Fruit fly (Drosophila melanogaster) whole organism, embryonic: ENCODE measurements around the gene CG8379.

Source experiments
- B-H2 ChIP-seq: fragments of 200-800 bp; sonication (Bioruptor generic); optimal IDR thresholded peaks from 2 replicates; lab custom pipeline; 2018; ENCODE audit warnings: missing biosample characterization, mild to moderate bottlenecking, missing genetic modification characterization
- BtbVII ChIP-seq: fragments of 200-800 bp; sonication (Bioruptor generic); optimal IDR thresholded peaks from 3 replicates; lab custom pipeline; 2017; ENCODE audit warnings: missing biosample characterization, mild to moderate bottlenecking, missing genetic modification characterization
- CG12071 ChIP-seq: fragments of 200-800 bp; sonication (Bioruptor generic); optimal IDR thresholded peaks from 3 replicates; lab custom pipeline; 2018; ENCODE audit warnings: missing biosample characterization, mild to moderate bottlenecking, missing genetic modification characterization
- CG12236 ChIP-seq: fragments of 200-800 bp; sonication (Bioruptor generic); optimal IDR thresholded peaks from 2 replicates; lab custom pipeline; 2016; ENCODE audit warnings: missing biosample characterization, missing genetic modification characterization
- CG12769 ChIP-seq: fragments of 200-800 bp; sonication (Bioruptor generic); optimal IDR thresholded peaks from 2 replicates; lab custom pipeline; 2019; ENCODE audit warnings: missing biosample characterization, mild to moderate bottlenecking, missing genetic modification characterization, moderate library complexity
- CG12942 ChIP-seq: fragments of 200-800 bp; sonication (Bioruptor generic); optimal IDR thresholded peaks from 3 replicates; lab custom pipeline; 2016; ENCODE audit warnings: missing biosample characterization, missing genetic modification characterization
- CG18599 ChIP-seq: fragments of 200-800 bp; sonication (Bioruptor generic); optimal IDR thresholded peaks from 3 replicates; lab custom pipeline; 2017; ENCODE audit warnings: missing biosample characterization, missing genetic modification characterization, mild to moderate bottlenecking, moderate library complexity, missing genetic modification reagents
- CG2116 ChIP-seq: fragments of 200-800 bp; sonication (Bioruptor generic); optimal IDR thresholded peaks from 3 replicates; lab custom pipeline; 2018; ENCODE audit warnings: missing biosample characterization, mild to moderate bottlenecking, missing genetic modification characterization
- CG2875 ChIP-seq: fragments of 200-800 bp; sonication (Bioruptor generic); optimal IDR thresholded peaks from 2 replicates; lab custom pipeline; 2017; ENCODE audit warnings: missing biosample characterization, mild to moderate bottlenecking, missing genetic modification characterization, missing genetic modification reagents
- CG31224 ChIP-seq: fragments of 200-800 bp; sonication (Bioruptor generic); IDR thresholded peaks from 2 replicates; pipeline ENCODE4 v1.3.6; 2022; ENCODE audit warnings: missing biosample characterization, missing genetic modification characterization
- CG33557 ChIP-seq: fragments of 200-800 bp; sonication (Bioruptor generic); optimal IDR thresholded peaks from 2 replicates; lab custom pipeline; 2019; ENCODE audit warnings: missing biosample characterization, mild to moderate bottlenecking, missing genetic modification characterization, moderate library complexity
- CG34224 ChIP-seq: fragments of 200-800 bp; sonication (Bioruptor generic); IDR thresholded peaks from 3 replicates; pipeline ENCODE4 v1.3.6; 2022; ENCODE audit warnings: missing biosample characterization, missing genetic modification characterization; ENCODE audit not compliant: partially characterized antibody
- CG6254 ChIP-seq: fragments of 200-800 bp; sonication (Bioruptor generic); optimal IDR thresholded peaks from 3 replicates; lab custom pipeline; 2017; ENCODE audit warnings: mild to moderate bottlenecking, missing biosample characterization, missing genetic modification reagents, missing genetic modification characterization
- CG7556 ChIP-seq: fragments of 200-800 bp; sonication (Bioruptor generic); optimal IDR thresholded peaks from 2 replicates; lab custom pipeline; 2017; ENCODE audit warnings: missing biosample characterization, mild to moderate bottlenecking, missing genetic modification characterization
- CG7987 ChIP-seq: fragments of 200-800 bp; sonication (Bioruptor generic); optimal IDR thresholded peaks from 2 replicates; lab custom pipeline; 2018; ENCODE audit warnings: missing biosample characterization, mild to moderate bottlenecking, missing genetic modification characterization, moderate library complexity
- CG8089 ChIP-seq: fragments of 200-800 bp; sonication (Bioruptor generic); optimal IDR thresholded peaks from 3 replicates; lab custom pipeline; 2016; ENCODE audit warnings: missing biosample characterization, missing genetic modification characterization
- CG8290 ChIP-seq, 3 experiments: fragments of 200-800 bp; sonication (Bioruptor generic); optimal IDR thresholded peaks; 2 replicates each; lab custom pipeline; 2016 to 2019; ENCODE audit warnings: missing biosample characterization in 3 of 3, missing genetic modification characterization in 3 of 3, mild to moderate bottlenecking in 2 of 3, moderate library complexity in 1 of 3
- CG8765 ChIP-seq: fragments of 200-800 bp; sonication (Bioruptor generic); IDR thresholded peaks from 2 replicates; pipeline ENCODE4 v1.3.6; 2022; ENCODE audit warnings: missing biosample characterization, missing genetic modification characterization
- CrebB ChIP-seq: fragments of 200-800 bp; sonication (Bioruptor generic); optimal IDR thresholded peaks from 3 replicates; lab custom pipeline; 2018; ENCODE audit warnings: missing biosample characterization, mild to moderate bottlenecking, missing genetic modification characterization
- Doc2 ChIP-seq: fragments of 200-800 bp; sonication (Bioruptor generic); IDR thresholded peaks from 2 replicates; pipeline ENCODE4 v1.3.6; 2022; ENCODE audit warnings: missing biosample characterization, missing genetic modification characterization
- Doc3 ChIP-seq: fragments of 200-800 bp; sonication (Bioruptor generic); IDR thresholded peaks from 3 replicates; pipeline ENCODE4 v1.3.6; 2022; ENCODE audit warnings: missing biosample characterization, missing genetic modification characterization; ENCODE audit not compliant: partially characterized antibody
- Dref ChIP-seq: fragments of 200-800 bp; sonication (Bioruptor generic); IDR thresholded peaks from 2 replicates; pipeline ENCODE4 v1.3.6; 2022; ENCODE audit warnings: missing biosample characterization, missing genetic modification characterization
- HmgZ ChIP-seq: fragments of 200-800 bp; sonication (Bioruptor generic); optimal IDR thresholded peaks from 2 replicates; lab custom pipeline; 2018; ENCODE audit warnings: missing biosample characterization, mild to moderate bottlenecking, missing genetic modification characterization
- Hr51 ChIP-seq, 2 experiments: fragments of 200-800 bp; sonication (Bioruptor generic); optimal IDR thresholded peaks; 2 replicates in 1 of 2; 3 replicates in 1 of 2; lab custom pipeline; 2016 to 2018; ENCODE audit warnings: missing biosample characterization in 2 of 2, missing genetic modification characterization in 2 of 2, mild to moderate bottlenecking in 1 of 2, moderate library complexity in 1 of 2
- Lim3 ChIP-seq: fragments of 200-800 bp; sonication (Bioruptor generic); IDR thresholded peaks from 2 replicates; pipeline ENCODE4 v1.3.6; 2022; ENCODE audit warnings: missing biosample characterization, missing genetic modification characterization
- NFAT ChIP-seq: fragments of 200-800 bp; sonication (Bioruptor generic); IDR thresholded peaks from 2 replicates; pipeline ENCODE4 v1.3.6; 2022; ENCODE audit warnings: missing biosample characterization, missing genetic modification characterization
- Xrp1 ChIP-seq: fragments of 200-800 bp; sonication (Bioruptor generic); IDR thresholded peaks from 2 replicates; pipeline ENCODE4 v1.3.6; 2022; ENCODE audit warnings: missing biosample characterization, missing genetic modification characterization
- YL-1 ChIP-seq: fragments of 200-800 bp; sonication (Bioruptor generic); optimal IDR thresholded peaks from 3 replicates; lab custom pipeline; 2017; ENCODE audit warnings: missing biosample characterization, mild to moderate bottlenecking, missing genetic modification characterization
- chinmo ChIP-seq: fragments of 200-800 bp; sonication (Bioruptor generic); IDR thresholded peaks from 4 replicates; pipeline ENCODE4 v1.3.6; 2022; ENCODE audit warnings: missing biosample characterization, missing genetic modification characterization; ENCODE audit not compliant: partially characterized antibody
- ci ChIP-seq: fragments of 200-800 bp; sonication (Bioruptor generic); IDR thresholded peaks from 3 replicates; pipeline ENCODE4 v1.3.6; 2022; ENCODE audit warnings: missing biosample characterization, missing genetic modification characterization
- cwo ChIP-seq: fragments of 200-800 bp; sonication (Bioruptor generic); optimal IDR thresholded peaks from 3 replicates; lab custom pipeline; 2017; ENCODE audit warnings: missing biosample characterization, missing genetic modification characterization, mild to moderate bottlenecking, moderate library complexity, missing genetic modification reagents
- grn ChIP-seq: fragments of 200-800 bp; sonication (Bioruptor generic); optimal IDR thresholded peaks from 3 replicates; lab custom pipeline; 2017; ENCODE audit warnings: missing biosample characterization, missing genetic modification characterization
- gro ChIP-seq: fragments of 200-800 bp; sonication (Bioruptor generic); optimal IDR thresholded peaks from 2 replicates; lab custom pipeline; 2016; ENCODE audit warnings: missing biosample characterization, missing genetic modification characterization
- h ChIP-seq: fragments of >200 bp; optimal IDR thresholded peaks from 2 replicates; lab custom pipeline; 2017
- jigr1 ChIP-seq: fragments of 200-800 bp; sonication (Bioruptor generic); IDR thresholded peaks from 3 replicates; pipeline ENCODE4 v1.3.6; 2022; ENCODE audit warnings: missing biosample characterization, missing genetic modification characterization
- lilli ChIP-seq: fragments of 200-800 bp; sonication (Bioruptor generic); optimal IDR thresholded peaks from 3 replicates; lab custom pipeline; 2016; ENCODE audit warnings: missing biosample characterization, missing genetic modification characterization
- mirr ChIP-seq: fragments of 200-800 bp; sonication (Bioruptor generic); optimal IDR thresholded peaks from 3 replicates; lab custom pipeline; 2018; ENCODE audit warnings: missing biosample characterization, mild to moderate bottlenecking, missing genetic modification characterization
- repo ChIP-seq: fragments of 200-800 bp; sonication (Bioruptor generic); optimal IDR thresholded peaks from 2 replicates; lab custom pipeline; 2016; ENCODE audit warnings: missing biosample characterization, missing genetic modification characterization
- sug ChIP-seq: fragments of 200-800 bp; optimal IDR thresholded peaks from 2 replicates; lab custom pipeline; 2019; ENCODE audit warnings: missing biosample characterization, mild to moderate bottlenecking, missing genetic modification characterization, moderate library complexity
- tin ChIP-seq: fragments of 200-800 bp; sonication (Bioruptor generic); optimal IDR thresholded peaks from 3 replicates; lab custom pipeline; 2016; ENCODE audit warnings: missing biosample characterization, missing genetic modification characterization
- trh ChIP-seq: fragments of 200-800 bp; sonication (Bioruptor generic); optimal IDR thresholded peaks from 2 replicates; lab custom pipeline; 2016; ENCODE audit warnings: missing biosample characterization, missing genetic modification characterization
- tup ChIP-seq: fragments of 200-800 bp; sonication (Bioruptor generic); optimal IDR thresholded peaks from 2 replicates; lab custom pipeline; 2016; ENCODE audit warnings: missing biosample characterization, mild to moderate bottlenecking, missing genetic modification characterization, moderate library complexity

Gene CG8379

DNA sequence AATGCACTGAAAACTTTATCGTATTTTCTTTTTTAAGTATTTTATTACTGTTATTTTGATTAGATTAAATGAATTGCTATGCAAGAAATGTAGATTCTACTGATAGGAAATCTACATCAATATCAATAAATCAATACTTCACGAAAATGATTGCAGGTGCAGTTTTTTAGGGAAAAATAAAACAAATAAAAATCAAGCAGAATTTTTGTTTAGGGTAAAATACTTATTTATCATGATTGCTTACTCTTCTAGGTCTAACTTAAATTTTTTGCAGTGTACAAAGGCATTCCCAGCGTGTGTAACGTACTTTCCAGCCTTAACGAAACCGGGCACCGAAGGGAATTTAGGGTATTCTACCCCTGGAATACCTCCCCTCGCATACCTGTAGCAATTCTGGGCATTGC, 15.7 kb upstream of the CG8379 start (continued):
- TF ChIP-seq CG8765 (GFP tag; lab: Robert Waterston, UW) (peak; percentile 75), CG2116 (GFP tag; lab: Kevin White, UChicago) (peak; percentile 49), CG12236 (peak; percentile 61), BtbVII (GFP tag; lab: Kevin White, UChicago) (no peak), h (no peak), lilli (GFP tag; lab: Kevin White, UChicago) (peak; percentile 55), CG12942 (GFP tag; lab: Kevin White, UChicago) (peak; percentile 52), YL-1 (GFP tag; lab: Kevin White, UChicago) (peak; percentile 23), Dref (GFP tag; lab: Robert Waterston, UW) (no peak), trh (GFP tag; lab: Kevin White, UChicago) (peak; percentile 20), CG7556 (GFP tag; lab: Kevin White, UChicago) (peak; percentile 86), repo (no peak), CG6254 (GFP tag; lab: Kevin White, UChicago) (peak; percentile 77), CG33557 (GFP tag; lab: Kevin White, UChicago) (peak; percentile 96), Doc2 (GFP tag; lab: Robert Waterston, UW) (no peak), chinmo (GFP tag; lab: Robert Waterston, UW) (no peak), HmgZ (no peak), CG34224 (GFP tag; lab: Robert Waterston, UW) (no peak), tin (peak; percentile 66), NFAT (GFP tag; lab: Robert Waterston, UW) (no peak), Hr51 (GFP tag; optimal IDR thresholded peaks at IDR 0.05; lab: Kevin White, UChicago) (peak in 1 of 2 experiments; percentile 55), jigr1 (no peak), CG31224 (GFP tag; lab: Robert Waterston, UW) (0 out of 2 replicates have a peak, but pooled peaks have one; percentile 38), CG2875 (GFP tag; lab: Kevin White, UChicago) (peak; percentile 64), CG12071 (no peak)

dm6 chr3R:8809712-8810111, 14.5 kb upstream of the CG8379 start:
- peak; percentile 27 for TF ChIP-seq gro (GFP tag; lab: Kevin White, UChicago)
- no peak for TF ChIP-seq CG8290 (GFP tag; optimal IDR thresholded peaks at IDR 0.05; lab: Kevin White, UChicago)
- peak in 1 of 2 experiments; percentile 24 for TF ChIP-seq CG8290 (tag; optimal IDR thresholded peaks at IDR 0.05; lab: Kevin White, UChicago)
- TF ChIP-seq B-H2 (GFP tag; lab: Kevin White, UChicago): peak; percentile 16
- peak; percentile 57 for TF ChIP-seq mirr (GFP tag; lab: Kevin White, UChicago)
- peak; percentile 20 for TF ChIP-seq CG12769 (tag; lab: Kevin White, UChicago)
- peak; percentile 49 for TF ChIP-seq CG7987 (GFP tag; lab: Kevin White, UChicago)
- no peak for TF ChIP-seq Xrp1 (GFP tag; lab: Robert Waterston, UW)
- TF ChIP-seq cwo (GFP tag; lab: Kevin White, UChicago): peak; percentile 91
- no peak for TF ChIP-seq Lim3 (GFP tag; lab: Robert Waterston, UW)
- no peak for TF ChIP-seq CG8089 (GFP tag; lab: Kevin White, UChicago)
- TF ChIP-seq grn (GFP tag; lab: Kevin White, UChicago): peak; percentile 46
- peak; percentile 44; the same call in 1 of the 3 replicates for TF ChIP-seq ci
- TF ChIP-seq CrebB (tag; lab: Kevin White, UChicago): peak; percentile 7
- TF ChIP-seq CG18599 (GFP tag; lab: Kevin White, UChicago): peak; percentile 19
- no peak for TF ChIP-seq tup (GFP tag; lab: Kevin White, UChicago)
- TF ChIP-seq Doc3 (GFP tag; lab: Robert Waterston, UW): no peak
- TF ChIP-seq sug: peak; percentile 54
